Worm (Caenorhabditis elegans) whole organism, L1 larva: ENCODE measurements around the gene fbxc-50.
"Not testable (repeated sequence)": the region's sequence is repeated elsewhere in the genome, so short reads cannot be mapped to it uniquely, and the experiment has no call there.

ENCODE experiments used
- C16A3.4 ChIP-seq: fragments of 150-350 bp; optimal IDR thresholded peaks from 2 replicates; lab custom pipeline; 2014; ENCODE audit warnings: missing biosample characterization, missing genetic modification characterization
- C34B4.2 ChIP-seq: sonication (generic microtip); optimal IDR thresholded peaks from 2 replicates; lab custom pipeline; 2017; ENCODE audit warnings: mild to moderate bottlenecking, missing genetic modification characterization, missing compliant biosample characterization
- Y116A8C.19 ChIP-seq: sonication (generic microtip); optimal IDR thresholded peaks from 2 replicates; lab custom pipeline; 2016; ENCODE audit warnings: missing compliant biosample characterization, missing genetic modification characterization, borderline replicate concordance
- aly-2 ChIP-seq: fragments of 150-350 bp; optimal IDR thresholded peaks from 2 replicates; lab custom pipeline; 2014; ENCODE audit warnings: missing biosample characterization, missing genetic modification characterization
- ama-1 ChIP-seq: fragments of 150-350 bp; optimal IDR thresholded peaks from 2 replicates; lab custom pipeline; 2014
- ceh-63 ChIP-seq: fragments of 200-800 bp; sonication (Bioruptor generic); optimal IDR thresholded peaks from 2 replicates; lab custom pipeline; 2018; ENCODE audit warnings: mild to moderate bottlenecking, missing genetic modification characterization, missing compliant biosample characterization
- ceh-8 ChIP-seq: fragments of 200-800 bp; sonication (Bioruptor generic); optimal IDR thresholded peaks from 2 replicates; lab custom pipeline; 2018; ENCODE audit warnings: mild to moderate bottlenecking, missing genetic modification characterization, moderate library complexity, missing compliant biosample characterization
- ceh-88 ChIP-seq: fragments of 200-800 bp; sonication (Bioruptor generic); IDR thresholded peaks from 2 replicates; pipeline ENCODE4 v1.3.6; 2022; ENCODE audit warnings: missing genetic modification characterization, missing compliant biosample characterization
- dpl-1 ChIP-seq, 3 experiments: fragments of 150-350 bp in 2 of 3; sonication (generic microtip) in 1 of 3; optimal IDR thresholded peaks; 2 replicates each; lab custom pipeline; 2014 to 2017; ENCODE audit warnings: missing biosample characterization in 3 of 3, missing genetic modification characterization in 3 of 3, missing genetic modification reagents in 3 of 3
- efl-1 ChIP-seq, 4 experiments: fragments of 150-350 bp; optimal IDR thresholded peaks in 3 of 4; peaks in 1 of 4; 1 replicate in 1 of 4; 2 replicates in 3 of 4; lab custom pipeline; 2014; ENCODE audit warnings: missing biosample characterization in 2 of 4, missing genetic modification characterization in 2 of 4, missing genetic modification reagents in 2 of 4
- efl-3 ChIP-seq: fragments of 200-800 bp; sonication (Bioruptor generic); optimal IDR thresholded peaks from 2 replicates; lab custom pipeline; 2018; ENCODE audit warnings: mild to moderate bottlenecking, missing genetic modification characterization, missing compliant biosample characterization
- egl-13 ChIP-seq: sonication (generic microtip); optimal IDR thresholded peaks from 2 replicates; lab custom pipeline; 2016; ENCODE audit warnings: missing genotype, missing genetic modification reagents, missing genetic modification characterization, missing compliant biosample characterization
- ets-5 ChIP-seq: fragments of 200-800 bp; sonication (Bioruptor generic); IDR thresholded peaks from 2 replicates; pipeline ENCODE4 v1.3.6; 2022; ENCODE audit warnings: missing genetic modification characterization, missing compliant biosample characterization
- fkh-10 ChIP-seq: sonication (generic microtip); optimal IDR thresholded peaks from 2 replicates; lab custom pipeline; 2017; ENCODE audit warnings: missing biosample characterization, missing genetic modification reagents, missing genetic modification characterization
- fkh-8 ChIP-seq: sonication (generic microtip); optimal IDR thresholded peaks from 2 replicates; lab custom pipeline; 2016; ENCODE audit warnings: mild to moderate bottlenecking, missing genetic modification characterization, missing compliant biosample characterization
- hlh-17 ChIP-seq: fragments of 200-800 bp; sonication (Bioruptor generic); optimal IDR thresholded peaks from 2 replicates; lab custom pipeline; 2018; ENCODE audit warnings: missing genetic modification characterization, mild to moderate bottlenecking, missing compliant biosample characterization, moderate library complexity, borderline replicate concordance
- lin-13 ChIP-seq: fragments of 150-350 bp; optimal IDR thresholded peaks from 2 replicates; lab custom pipeline; 2014; ENCODE audit warnings: missing biosample characterization, missing genetic modification reagents, missing genetic modification characterization
- lin-35 ChIP-seq, 2 experiments: fragments of 150-350 bp; optimal IDR thresholded peaks; 2 replicates each; lab custom pipeline; 2014; ENCODE audit warnings: missing biosample characterization in 2 of 2, missing genetic modification characterization in 2 of 2, missing genetic modification reagents in 2 of 2
- mab-9 ChIP-seq: fragments of 200-800 bp; sonication (Bioruptor generic); IDR thresholded peaks from 2 replicates; pipeline ENCODE4 v1.3.6; 2022; ENCODE audit warnings: missing genetic modification reagents, missing genetic modification characterization, missing compliant biosample characterization
- mdl-1 ChIP-seq, 2 experiments: fragments of 150-350 bp; optimal IDR thresholded peaks; 2 replicates each; lab custom pipeline; 2014 to 2017; ENCODE audit warnings: missing biosample characterization in 2 of 2, missing genetic modification characterization in 2 of 2, inconsistent platforms in 1 of 2
- mep-1 ChIP-seq: fragments of 150-350 bp; optimal IDR thresholded peaks from 2 replicates; lab custom pipeline; 2014; ENCODE audit warnings: missing biosample characterization, missing genetic modification characterization
- nhr-12 ChIP-seq: sonication (generic microtip); optimal IDR thresholded peaks from 2 replicates; lab custom pipeline; 2017; ENCODE audit warnings: missing biosample characterization, missing genetic modification characterization
- nhr-19 ChIP-seq: fragments of 200-800 bp; sonication (Bioruptor generic); conservative IDR thresholded peaks from 2 replicates; pipeline ENCODE4 v1.3.6; 2022; ENCODE audit warnings: missing genetic modification characterization, missing compliant biosample characterization
- nhr-20 ChIP-seq: sonication (generic microtip); optimal IDR thresholded peaks from 2 replicates; lab custom pipeline; 2016; ENCODE audit warnings: mild to moderate bottlenecking, missing genetic modification characterization, missing compliant biosample characterization
- nhr-28 ChIP-seq: fragments of 150-350 bp; optimal IDR thresholded peaks from 2 replicates; lab custom pipeline; 2014; ENCODE audit warnings: missing biosample characterization, missing genetic modification characterization
- nhr-71 ChIP-seq: sonication (generic microtip); optimal IDR thresholded peaks from 2 replicates; lab custom pipeline; 2016; ENCODE audit warnings: mild to moderate bottlenecking, missing genetic modification characterization, moderate library complexity, missing compliant biosample characterization
- nhr-84 ChIP-seq: sonication (generic microtip); optimal IDR thresholded peaks from 2 replicates; lab custom pipeline; 2017; ENCODE audit warnings: missing biosample characterization, missing genetic modification characterization
- nhr-85 ChIP-seq: sonication (generic microtip); peaks from one replicate; lab custom pipeline; 2016; ENCODE audit warnings: missing genetic modification characterization, inconsistent platforms, missing compliant biosample characterization
- pag-3 ChIP-seq: sonication (generic microtip); optimal IDR thresholded peaks from 2 replicates; lab custom pipeline; 2017; ENCODE audit warnings: missing genetic modification characterization, mild to moderate bottlenecking, missing compliant biosample characterization, antibody characterized with exemption, borderline replicate concordance; ENCODE audit not compliant: insufficient read depth
- pax-3 ChIP-seq: fragments of 200-800 bp; sonication (Bioruptor generic); optimal IDR thresholded peaks from 2 replicates; lab custom pipeline; 2018; ENCODE audit warnings: mild to moderate bottlenecking, missing genetic modification characterization, moderate library complexity, missing compliant biosample characterization
- rnt-1 ChIP-seq: sonication (generic microtip); optimal IDR thresholded peaks from 2 replicates; lab custom pipeline; 2016; ENCODE audit warnings: mild to moderate bottlenecking, missing genetic modification characterization, moderate library complexity, missing compliant biosample characterization
- snpc-4 ChIP-seq: fragments of 150-350 bp; optimal IDR thresholded peaks from 2 replicates; lab custom pipeline; 2014; ENCODE audit warnings: missing biosample characterization, missing genetic modification characterization
- swsn-7 ChIP-seq: sonication (generic microtip); optimal IDR thresholded peaks from 2 replicates; lab custom pipeline; 2016; ENCODE audit warnings: missing genetic modification characterization, missing compliant biosample characterization
- tbx-2 ChIP-seq: sonication (generic microtip); optimal IDR thresholded peaks from 2 replicates; lab custom pipeline; 2016; ENCODE audit warnings: missing genetic modification characterization, missing compliant biosample characterization
- unc-130 ChIP-seq: fragments of 150-350 bp; optimal IDR thresholded peaks from 2 replicates; lab custom pipeline; 2017; ENCODE audit warnings: missing biosample characterization, missing genetic modification characterization, inconsistent platforms
- unc-30 ChIP-seq: sonication (generic microtip); optimal IDR thresholded peaks from 2 replicates; lab custom pipeline; 2017; ENCODE audit warnings: missing biosample characterization, missing genetic modification characterization
- unc-62 ChIP-seq: fragments of 150-350 bp; optimal IDR thresholded peaks from 2 replicates; lab custom pipeline; 2014; ENCODE audit warnings: missing biosample characterization, missing genetic modification reagents, missing genetic modification characterization
- zag-1 ChIP-seq: fragments of 150-350 bp; optimal IDR thresholded peaks from 2 replicates; lab custom pipeline; 2014; ENCODE audit warnings: missing biosample characterization, missing genetic modification characterization
- ztf-11 ChIP-seq, 2 experiments: sonication (generic microtip); optimal IDR thresholded peaks; 2 replicates each; lab custom pipeline; 2016 to 2017; ENCODE audit warnings: missing genetic modification characterization in 2 of 2, missing biosample characterization in 1 of 2, missing compliant biosample characterization in 1 of 2

fbxc-50 gene

DNA sequence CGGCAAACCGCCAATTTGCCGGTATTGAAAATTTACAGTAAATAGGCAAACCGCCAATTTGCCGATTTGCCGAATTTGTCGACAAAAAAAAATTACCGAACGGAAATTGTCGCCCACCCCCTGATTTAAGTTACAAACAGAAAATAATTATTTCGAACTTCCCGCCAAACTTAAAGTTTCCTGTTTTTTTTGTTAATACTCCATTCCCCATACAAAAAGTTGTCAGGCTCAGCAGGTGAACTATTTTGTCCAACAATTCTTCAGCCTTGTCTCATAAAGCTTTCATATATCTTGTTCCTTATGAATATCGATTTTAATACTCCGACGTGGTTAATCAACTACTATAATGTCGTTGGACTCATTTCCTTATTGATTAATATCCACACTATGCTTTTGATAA, 44.5 kb downstream of the fbxc-50 start, which contains the start of gene sri-50:
Gene sri-50 (plus strand): TSS at position 301 of the 400 bp plus-strand sequence.
- TF ChIP-seq mab-9 (no peak), mdl-1 (tag; optimal IDR thresholded peaks at IDR 0.05; lab: Kevin White, UChicago) (no peak), nhr-85 (tag; lab: Kevin White, UChicago) (no peak), nhr-19 (GFP tag; lab: Robert Waterston, UW) (no peak), fkh-10 (no peak), mep-1 (no peak), rnt-1 (no peak), dpl-1 (GFP tag; optimal IDR thresholded peaks at IDR 0.05; lab: Kevin White, UChicago) (no peak), egl-13 (no peak), pax-3 (tag; lab: Kevin White, UChicago) (no peak), lin-35 (GFP tag; optimal IDR thresholded peaks at IDR 0.05; lab: Kevin White, UChicago) (no peak), efl-3 (GFP tag; lab: Kevin White, UChicago) (no peak), ama-1 (lab: Kevin White, UChicago) (no peak), nhr-28 (tag; lab: Kevin White, UChicago) (no peak), C16A3.4 (no peak), C34B4.2 (tag; lab: Kevin White, UChicago) (no peak), tbx-2 (no peak)
- TF ChIP-seq, all 84 proteins: peak for 0

DNA sequence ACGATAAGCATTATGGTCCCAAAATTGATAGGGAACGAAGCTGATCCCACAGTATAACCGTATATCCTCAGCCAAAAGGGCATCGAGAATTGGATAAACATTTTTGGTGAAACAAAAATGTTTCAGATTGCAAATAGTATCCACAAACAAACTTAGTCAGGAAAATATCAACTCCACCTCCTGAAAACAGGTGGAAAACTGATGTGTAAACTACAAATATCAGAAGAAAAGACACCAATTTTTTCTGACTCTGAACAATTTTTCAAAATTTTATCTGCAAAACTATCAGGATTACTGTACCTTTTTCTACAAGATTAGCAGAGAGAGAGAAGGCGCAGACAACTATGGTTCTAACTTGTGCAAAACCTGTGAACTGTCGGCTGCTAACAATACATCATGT, 45.4 kb downstream of the fbxc-50 start, which contains the start of gene sri-53:
Gene sri-53 (minus strand): TSS at position 101 of the 400 bp plus-strand sequence.
- no peak for TF ChIP-seq nhr-71 (tag; lab: Kevin White, UChicago)
- TF ChIP-seq fkh-8 (tag; lab: Kevin White, UChicago) = no peak
- TF ChIP-seq mdl-1 (tag; optimal IDR thresholded peaks at IDR 0.05; lab: Kevin White, UChicago) = no peak
- no peak for TF ChIP-seq aly-2 (tag; lab: Kevin White, UChicago)
- no peak for TF ChIP-seq ztf-11 (tag; optimal IDR thresholded peaks at IDR 0.05; lab: Kevin White, UChicago)
- no peak for TF ChIP-seq lin-13 (GFP tag; lab: Kevin White, UChicago)
- no peak for TF ChIP-seq Y116A8C.19 (tag; lab: Kevin White, UChicago)
- no peak for TF ChIP-seq efl-1 (optimal IDR thresholded peaks at IDR 0.05; lab: Kevin White, UChicago)
- TF ChIP-seq efl-1 (GFP tag; optimal IDR thresholded peaks at IDR 0.05 in 1 of 2; lab: Kevin White, UChicago) = no peak
- TF ChIP-seq unc-30 = no peak
- no peak for TF ChIP-seq nhr-20 (tag; lab: Kevin White, UChicago)
- TF ChIP-seq hlh-17 = no peak
- no peak for TF ChIP-seq nhr-84 (tag; lab: Kevin White, UChicago)
- TF ChIP-seq unc-130 (tag; lab: Kevin White, UChicago) = no peak
- TF ChIP-seq pag-3 (tag; lab: Kevin White, UChicago) = no peak
- no peak for TF ChIP-seq dpl-1 (GFP tag; optimal IDR thresholded peaks at IDR 0.05; lab: Kevin White, UChicago)
- no peak for TF ChIP-seq ceh-88 (GFP tag; lab: Robert Waterston, UW)
- no peak for TF ChIP-seq unc-62 (GFP tag; lab: Kevin White, UChicago)
- TF ChIP-seq ets-5 (GFP tag; lab: Robert Waterston, UW) = no peak
- TF ChIP-seq ceh-63 = no peak

DNA sequence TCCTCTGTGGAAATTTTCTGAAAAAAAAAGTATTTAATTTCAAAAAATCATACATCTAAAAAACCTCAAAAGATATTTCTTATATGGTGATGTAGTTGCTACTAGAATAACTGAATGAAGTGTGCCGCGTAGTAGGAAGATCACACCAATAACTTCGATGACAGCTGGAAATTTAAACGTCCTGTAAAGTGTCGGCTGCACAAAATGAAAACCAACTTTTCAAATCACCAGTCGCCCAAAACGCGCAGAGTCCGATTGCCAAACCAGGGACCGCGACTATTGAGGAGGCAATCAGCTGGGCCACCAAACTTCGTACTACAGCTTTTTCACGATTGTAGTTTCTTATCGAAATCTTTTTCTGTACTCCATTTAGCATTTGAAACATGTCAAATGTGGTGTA, 46.7 kb downstream of the fbxc-50 start, which contains the start of gene sri-48:
Gene sri-48 (minus strand): TSS at position 101 of the 400 bp plus-strand sequence.
- TF ChIP-seq nhr-12 (tag; lab: Kevin White, UChicago); nhr-71 (tag; lab: Kevin White, UChicago); swsn-7: not testable (repeated sequence)

DNA sequence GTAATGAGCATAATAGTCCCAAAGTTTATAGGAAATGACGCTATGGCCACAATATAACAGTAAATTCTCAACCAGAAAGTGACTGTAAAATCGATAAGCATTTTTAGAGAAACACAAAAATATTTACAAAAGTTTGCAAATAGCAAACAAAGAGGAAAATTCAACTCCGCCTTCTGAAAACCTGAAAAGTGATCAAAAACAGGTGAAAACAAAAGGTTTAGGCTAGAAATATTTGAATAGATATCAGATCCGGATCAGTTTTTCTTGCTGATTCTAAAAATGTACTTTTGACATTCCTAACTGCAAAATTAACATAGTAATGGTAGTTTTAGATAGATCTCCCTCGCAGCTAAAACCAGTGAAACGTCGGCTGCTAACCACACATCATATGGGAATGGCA, 48.9 kb downstream of the fbxc-50 start, which contains the start of gene sri-51:
Gene sri-51 (minus strand): TSS at position 101 of the 400 bp plus-strand sequence.
- TF ChIP-seq lin-13 (GFP tag; lab: Kevin White, UChicago) (no peak), ceh-8 (GFP tag; lab: Kevin White, UChicago) (no peak), egl-13 (no peak), zag-1 (tag; lab: Kevin White, UChicago) (no peak), snpc-4 (tag; lab: Kevin White, UChicago) (no peak), mep-1 (no peak), Y116A8C.19 (tag; lab: Kevin White, UChicago) (no peak), unc-62 (GFP tag; lab: Kevin White, UChicago) (no peak)
- TF ChIP-seq, all 84 proteins: peak for 0
